Worm (Caenorhabditis elegans) whole organism, L3 larva: ENCODE data around the gene rme-6.
A peak's percentile ranks its signal among the peaks of the same experiment; 100 is the strongest.

Experiments used
- R02D3.7 ChIP-seq: fragments of 150-350 bp; optimal IDR thresholded peaks from 2 replicates; lab custom pipeline; 2014; ENCODE audit warnings: missing biosample characterization, missing genetic modification characterization
- ZK546.5 ChIP-seq: sonication (generic microtip); optimal IDR thresholded peaks from 2 replicates; lab custom pipeline; 2017; ENCODE audit warnings: missing biosample characterization, missing genetic modification characterization
- aly-2 ChIP-seq: fragments of 150-350 bp; optimal IDR thresholded peaks from 2 replicates; lab custom pipeline; 2014; ENCODE audit warnings: missing biosample characterization, missing genetic modification characterization
- ama-1 ChIP-seq: fragments of 150-350 bp; optimal IDR thresholded peaks from 2 replicates; lab custom pipeline; 2018
- ceh-16 ChIP-seq: sonication (generic microtip); optimal IDR thresholded peaks from 2 replicates; lab custom pipeline; 2017; ENCODE audit warnings: missing biosample characterization, missing genetic modification characterization
- ceh-28 ChIP-seq: fragments of 150-350 bp; optimal IDR thresholded peaks from 2 replicates; lab custom pipeline; 2014; ENCODE audit warnings: missing biosample characterization, missing genetic modification reagents, missing genetic modification characterization
- ceh-82 ChIP-seq: fragments of 150-350 bp; optimal IDR thresholded peaks from 2 replicates; lab custom pipeline; 2014; ENCODE audit warnings: missing biosample characterization, missing genetic modification characterization
- daf-12 ChIP-seq: fragments of 150-350 bp; optimal IDR thresholded peaks from 2 replicates; lab custom pipeline; 2014; ENCODE audit warnings: missing biosample characterization, missing genetic modification reagents, missing genetic modification characterization
- egl-27 ChIP-seq: sonication (generic microtip); optimal IDR thresholded peaks from 4 replicates; lab custom pipeline; 2017; ENCODE audit warnings: missing biosample characterization, missing genetic modification reagents, missing genetic modification characterization
- egl-5 ChIP-seq: fragments of 150-350 bp; optimal IDR thresholded peaks from 2 replicates; lab custom pipeline; 2017; ENCODE audit warnings: missing biosample characterization, missing genetic modification reagents, missing genetic modification characterization, inconsistent platforms
- elt-1 ChIP-seq: fragments of 150-350 bp; optimal IDR thresholded peaks from 2 replicates; lab custom pipeline; 2014; ENCODE audit warnings: missing biosample characterization, missing genetic modification characterization
- elt-2 ChIP-seq: sonication (generic microtip); optimal IDR thresholded peaks from 2 replicates; lab custom pipeline; 2016; ENCODE audit warnings: missing genetic modification reagents, mild to moderate bottlenecking, missing genetic modification characterization, missing compliant biosample characterization
- eor-1 ChIP-seq, 2 experiments: fragments of 150-350 bp; optimal IDR thresholded peaks; 2 replicates each; lab custom pipeline; 2014 to 2018; ENCODE audit warnings: missing biosample characterization in 2 of 2, missing genetic modification characterization in 2 of 2
- fkh-10 ChIP-seq: sonication (generic microtip); optimal IDR thresholded peaks from 2 replicates; lab custom pipeline; 2017; ENCODE audit warnings: missing biosample characterization, missing genetic modification reagents, missing genetic modification characterization
- fkh-2 ChIP-seq: fragments of 150-350 bp; optimal IDR thresholded peaks from 2 replicates; lab custom pipeline; 2014; ENCODE audit warnings: missing biosample characterization, missing genetic modification reagents, missing genetic modification characterization
- fos-1 ChIP-seq: fragments of 150-350 bp; optimal IDR thresholded peaks from 2 replicates; lab custom pipeline; 2014; ENCODE audit warnings: missing biosample characterization, missing genetic modification characterization
- hmg-11 ChIP-seq: sonication (generic microtip); optimal IDR thresholded peaks from 2 replicates; lab custom pipeline; 2016; ENCODE audit warnings: missing genetic modification characterization, missing compliant biosample characterization
- lin-15B ChIP-seq: fragments of 150-350 bp; optimal IDR thresholded peaks from 2 replicates; lab custom pipeline; 2014; ENCODE audit warnings: missing biosample characterization, missing genetic modification characterization
- lin-39 ChIP-seq: fragments of 150-350 bp; optimal IDR thresholded peaks from 2 replicates; lab custom pipeline; 2018; ENCODE audit warnings: missing biosample characterization, missing genetic modification reagents, missing genetic modification characterization
- lsy-12 ChIP-seq: sonication (generic microtip); optimal IDR thresholded peaks from 2 replicates; lab custom pipeline; 2016; ENCODE audit warnings: mild to moderate bottlenecking, missing genetic modification characterization, missing compliant biosample characterization
- mml-1 ChIP-seq: fragments of 150-350 bp; sonication (generic microtip); optimal IDR thresholded peaks from 3 replicates; lab custom pipeline; 2014; ENCODE audit warnings: missing biosample characterization, missing genetic modification characterization
- nfya-1 ChIP-seq: sonication (generic microtip); optimal IDR thresholded peaks from 2 replicates; lab custom pipeline; 2017; ENCODE audit warnings: missing genetic modification characterization, mild to moderate bottlenecking, missing compliant biosample characterization, antibody characterized with exemption, moderate library complexity; ENCODE audit not compliant: insufficient read depth
- nhr-11 ChIP-seq: fragments of 150-350 bp; optimal IDR thresholded peaks from 2 replicates; lab custom pipeline; 2014; ENCODE audit warnings: missing biosample characterization, missing genetic modification characterization
- nhr-23 ChIP-seq: fragments of 150-350 bp; optimal IDR thresholded peaks from 2 replicates; lab custom pipeline; 2014; ENCODE audit warnings: missing biosample characterization, missing genetic modification reagents, missing genetic modification characterization
- nhr-237 ChIP-seq: fragments of 150-350 bp; optimal IDR thresholded peaks from 2 replicates; lab custom pipeline; 2014; ENCODE audit warnings: missing biosample characterization, missing genetic modification characterization
- nhr-25 ChIP-seq: sonication (generic microtip); optimal IDR thresholded peaks from 2 replicates; lab custom pipeline; 2017; ENCODE audit warnings: missing biosample characterization, missing genetic modification characterization
- nhr-28 ChIP-seq: fragments of 150-350 bp; optimal IDR thresholded peaks from 2 replicates; lab custom pipeline; 2014; ENCODE audit warnings: missing biosample characterization, missing genetic modification characterization
- nhr-67 ChIP-seq: fragments of 150-350 bp; optimal IDR thresholded peaks from 2 replicates; lab custom pipeline; 2014; ENCODE audit warnings: missing biosample characterization, missing genetic modification characterization
- nhr-76 ChIP-seq: fragments of 150-350 bp; sonication (generic microtip); optimal IDR thresholded peaks from 5 replicates; lab custom pipeline; 2014; ENCODE audit warnings: missing biosample characterization, missing genetic modification characterization
- nhr-77 ChIP-seq: fragments of 150-350 bp; optimal IDR thresholded peaks from 2 replicates; lab custom pipeline; 2014; ENCODE audit warnings: missing biosample characterization, missing genetic modification characterization
- pqm-1 ChIP-seq: fragments of 150-350 bp; optimal IDR thresholded peaks from 2 replicates; lab custom pipeline; 2017; ENCODE audit warnings: missing biosample characterization, missing genetic modification characterization, inconsistent platforms
- sea-2 ChIP-seq: fragments of 150-350 bp; sonication (generic microtip); optimal IDR thresholded peaks from 4 replicates; lab custom pipeline; 2014; ENCODE audit warnings: missing biosample characterization, missing genetic modification reagents, missing genetic modification characterization
- snpc-4 ChIP-seq: fragments of 150-350 bp; optimal IDR thresholded peaks from 2 replicates; lab custom pipeline; 2014; ENCODE audit warnings: missing biosample characterization, missing genetic modification characterization
- unc-62 ChIP-seq: fragments of 150-350 bp; sonication (generic microtip); optimal IDR thresholded peaks from 4 replicates; lab custom pipeline; 2014; ENCODE audit warnings: missing biosample characterization, missing genetic modification reagents, missing genetic modification characterization
- zag-1 ChIP-seq: fragments of 150-350 bp; optimal IDR thresholded peaks from 2 replicates; lab custom pipeline; 2014; ENCODE audit warnings: missing biosample characterization, missing genetic modification characterization
- ztf-11 ChIP-seq: fragments of 150-350 bp; optimal IDR thresholded peaks from 2 replicates; lab custom pipeline; 2014; ENCODE audit warnings: missing biosample characterization, missing genetic modification characterization

Gene rme-6

DNA sequence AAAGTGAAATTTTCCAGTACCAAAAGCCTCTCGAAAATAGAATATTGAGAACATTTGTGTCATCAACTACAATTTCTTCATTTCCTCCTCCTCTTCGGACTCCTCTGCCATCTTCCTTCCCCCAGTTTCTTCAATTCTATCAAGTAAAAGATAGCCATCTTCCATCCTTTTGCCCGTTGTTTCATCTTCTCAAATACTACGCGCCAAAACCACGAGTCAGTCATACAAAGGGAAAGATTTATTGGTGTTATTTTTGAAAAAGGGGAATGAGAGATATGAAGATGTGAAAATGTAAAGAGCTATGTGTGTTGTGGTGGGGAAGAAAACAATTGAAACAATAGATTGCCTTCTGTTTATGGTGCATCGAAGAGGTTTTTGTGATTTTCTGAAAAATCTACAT, 25.2 kb downstream of the rme-6 start:
- peak; percentile 18 for TF ChIP-seq unc-62 (GFP tag; lab: Kevin White, UChicago)
- no peak for TF ChIP-seq eor-1 (tag; optimal IDR thresholded peaks at IDR 0.05; lab: Kevin White, UChicago)
- no peak for TF ChIP-seq sea-2 (GFP tag; lab: Kevin White, UChicago)
- peak; percentile 61 for TF ChIP-seq nfya-1
- no peak for TF ChIP-seq elt-2 (tag; lab: Kevin White, UChicago)
- peak; percentile 87 for TF ChIP-seq elt-1 (tag; lab: Kevin White, UChicago)
- peak; percentile 28 for TF ChIP-seq lin-39 (tag; lab: Kevin White, UChicago)
- TF ChIP-seq ama-1, result peak; percentile 7
- peak; percentile 64 for TF ChIP-seq egl-5 (tag; lab: Kevin White, UChicago)
- TF ChIP-seq nhr-25 (tag; lab: Kevin White, UChicago), result peak; percentile 14
- no peak for TF ChIP-seq fkh-2 (tag; lab: Kevin White, UChicago)
- no peak for TF ChIP-seq nhr-77 (tag; lab: Kevin White, UChicago)
- no peak for TF ChIP-seq nhr-11

DNA sequence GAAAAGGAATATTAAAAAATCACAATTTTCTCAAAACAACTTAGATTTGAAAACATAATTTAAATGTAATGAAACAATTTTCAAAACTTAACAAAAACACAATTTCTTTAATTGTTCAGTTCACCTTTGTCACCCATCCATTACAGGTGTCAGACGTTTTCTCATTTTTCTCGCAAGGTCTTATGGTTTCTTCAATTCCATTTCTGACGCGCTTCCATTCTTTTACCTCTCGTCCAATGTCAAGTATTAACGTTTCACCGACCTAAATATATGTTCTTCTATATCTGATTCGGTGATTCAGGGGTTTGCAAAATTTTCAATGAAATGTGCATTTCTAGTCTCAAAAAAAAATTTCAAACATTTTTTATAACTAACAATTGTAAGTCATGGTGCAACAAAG, 26.5 kb downstream of the rme-6 start:
- TF ChIP-seq nhr-76, result no peak
- TF ChIP-seq daf-12 (tag; lab: Kevin White, UChicago), result no peak
- TF ChIP-seq ceh-82 (tag; lab: Kevin White, UChicago), result no peak
- no peak for TF ChIP-seq lsy-12 (tag; lab: Kevin White, UChicago)
- TF ChIP-seq hmg-11 (tag; lab: Kevin White, UChicago), result no peak
- no peak for TF ChIP-seq ceh-28 (tag; lab: Kevin White, UChicago)
- peak; percentile 3 for TF ChIP-seq nhr-25 (tag; lab: Kevin White, UChicago)

DNA sequence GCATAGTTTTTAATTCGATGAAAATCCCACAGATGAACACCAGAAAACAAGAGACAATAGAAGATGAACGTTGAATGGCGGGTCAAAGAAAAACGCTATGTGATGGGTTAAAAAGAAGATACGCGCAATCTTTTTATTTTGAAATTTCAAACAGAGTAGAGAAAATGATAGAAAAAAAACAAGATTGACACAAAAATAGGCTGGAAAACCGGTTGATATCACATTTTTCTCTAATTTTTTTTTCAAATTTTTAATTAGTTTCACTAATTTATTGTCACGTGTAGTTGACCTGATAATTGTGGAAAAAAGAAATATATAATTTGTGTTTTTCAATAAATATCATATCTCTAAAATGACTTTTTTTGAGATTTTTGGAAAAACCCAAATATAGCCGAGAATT, 27.2 kb downstream of the rme-6 start, which contains the start of gene C05D9.9:
C05D9.9 (minus strand) TSS at position 101 of the 400 bp plus-strand sequence.
- no peak for TF ChIP-seq ama-1
- no peak for TF ChIP-seq ceh-82 (tag; lab: Kevin White, UChicago)

DNA sequence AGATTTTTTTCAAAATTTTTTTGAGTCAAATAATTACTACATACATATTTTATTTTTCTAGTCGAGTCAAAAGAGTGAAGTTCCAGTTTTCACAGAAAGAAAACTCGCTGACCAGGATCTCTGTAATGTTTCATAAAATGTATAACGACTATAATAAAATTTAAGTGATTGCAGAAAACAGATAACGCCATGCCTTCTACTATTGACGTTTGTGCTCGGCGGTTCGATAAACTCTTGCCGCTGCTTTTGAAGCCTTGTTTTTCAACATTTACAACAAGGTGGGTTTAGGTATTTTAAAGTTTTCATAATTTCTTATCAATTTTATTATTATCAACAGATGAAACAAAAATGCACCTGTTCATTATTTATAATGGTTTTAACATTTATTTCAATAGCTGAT, 28.5 kb downstream of the rme-6 start, which contains the start of gene lmp-2:
lmp-2 (plus strand) TSS at position 190 of the 400 bp plus-strand sequence.
- TF ChIP-seq lin-15B (tag; lab: Kevin White, UChicago) (no peak), elt-2 (tag; lab: Kevin White, UChicago) (peak; percentile 83), pqm-1 (peak; percentile 45)

DNA sequence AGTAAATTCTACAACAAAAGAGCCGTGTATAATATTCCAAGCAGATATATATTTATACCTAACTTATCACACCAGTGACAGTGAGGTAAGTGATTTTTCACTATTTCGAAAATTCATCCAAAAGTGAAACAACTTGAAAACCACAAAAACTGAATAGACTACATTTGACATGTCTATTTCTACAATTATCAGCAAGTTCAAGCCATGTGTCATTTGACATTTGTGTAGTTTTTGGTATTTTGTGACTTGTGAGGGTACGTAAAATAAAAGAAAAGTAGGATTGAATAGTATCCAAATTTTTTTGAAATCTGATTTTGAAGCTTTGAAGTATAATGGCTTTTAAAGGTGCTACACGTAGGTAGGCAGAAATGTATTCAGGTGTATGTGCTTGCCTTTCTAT, 29.3 kb downstream of the rme-6 start:
- TF ChIP-seq nhr-28 (tag; lab: Kevin White, UChicago), result no peak
- TF ChIP-seq ceh-16 (tag; lab: Kevin White, UChicago), result no peak
- no peak for TF ChIP-seq nhr-25 (tag; lab: Kevin White, UChicago)
- no peak for TF ChIP-seq egl-27 (tag; lab: Kevin White, UChicago)
- TF ChIP-seq nhr-67 (tag; lab: Kevin White, UChicago), result no peak
- no peak for TF ChIP-seq daf-12 (tag; lab: Kevin White, UChicago)
- TF ChIP-seq nfya-1, result no peak
- no peak for TF ChIP-seq zag-1 (tag; lab: Kevin White, UChicago)
- TF ChIP-seq fkh-10 (GFP tag; lab: Kevin White, UChicago), result no peak
- no peak for TF ChIP-seq ZK546.5 (tag; lab: Kevin White, UChicago)
- TF ChIP-seq lsy-12 (tag; lab: Kevin White, UChicago), result no peak
- TF ChIP-seq aly-2 (tag; lab: Kevin White, UChicago), result no peak
- no peak for TF ChIP-seq ztf-11 (tag; lab: Kevin White, UChicago)
- TF ChIP-seq lin-15B (tag; lab: Kevin White, UChicago), result no peak
- TF ChIP-seq nhr-23, result no peak
- no peak for TF ChIP-seq nhr-237
- TF ChIP-seq mml-1 (tag; lab: Kevin White, UChicago), result no peak
- no peak for TF ChIP-seq snpc-4 (tag; lab: Kevin White, UChicago)
- TF ChIP-seq R02D3.7 (tag; lab: Kevin White, UChicago), result no peak
- TF ChIP-seq fos-1 (tag; lab: Kevin White, UChicago), result no peak
- TF ChIP-seq, all 47 proteins: peak for 0
